Worm (Caenorhabditis elegans) whole organism, young adult: ENCODE data around the gene nmgp-1.

Experiments used
- B0035.1 ChIP-seq: sonication (generic microtip); optimal IDR thresholded peaks from 2 replicates; lab custom pipeline; 2016; ENCODE audit warnings: missing genetic modification characterization, mild to moderate bottlenecking, missing compliant biosample characterization, missing genotype, missing genetic modification reagents
- C06A6.2 ChIP-seq: fragments of 200-800 bp; sonication (Bioruptor generic); conservative IDR thresholded peaks from 2 replicates; pipeline ENCODE4 v1.3.6; 2022; ENCODE audit warnings: missing genetic modification characterization, missing compliant biosample characterization
- Y53G8AR.9 ChIP-seq: fragments of 200-800 bp; sonication (Bioruptor generic); conservative IDR thresholded peaks from 2 replicates; pipeline ENCODE4 v1.3.6; 2022; ENCODE audit warnings: missing genetic modification reagents, missing genetic modification characterization, missing compliant biosample characterization
- Y56A3A.18 ChIP-seq: fragments of 200-800 bp; sonication (Bioruptor generic); IDR thresholded peaks from 2 replicates; pipeline ENCODE4 v1.3.6; 2022; ENCODE audit warnings: missing genetic modification reagents, missing genetic modification characterization, missing compliant biosample characterization
- athp-1 ChIP-seq: sonication (generic microtip); optimal IDR thresholded peaks from 2 replicates; lab custom pipeline; 2017; ENCODE audit warnings: mild to moderate bottlenecking, missing genetic modification characterization, missing compliant biosample characterization
- attf-3 ChIP-seq: fragments of 200-800 bp; sonication (Bioruptor generic); conservative IDR thresholded peaks from 2 replicates; pipeline ENCODE4 v1.3.6; 2022; ENCODE audit warnings: missing genetic modification reagents, missing genetic modification characterization, missing compliant biosample characterization
- cebp-1 ChIP-seq, 2 experiments: fragments of 200-800 bp in 1 of 2; sonication (Bioruptor generic) in 1 of 2; sonication (generic microtip) in 1 of 2; IDR thresholded peaks in 1 of 2; optimal IDR thresholded peaks in 1 of 2; 2 replicates each; pipeline versions ENCODE4 v1.3.6 to Lab custom; 2017 to 2022; ENCODE audit warnings: missing compliant biosample characterization in 2 of 2, missing genetic modification characterization in 2 of 2, mild to moderate bottlenecking in 1 of 2, missing genetic modification reagents in 1 of 2, moderate library complexity in 1 of 2
- cebp-2 ChIP-seq: fragments of 200-800 bp; sonication (Bioruptor generic); IDR thresholded peaks from 2 replicates; pipeline ENCODE4 v1.3.6; 2022; ENCODE audit warnings: missing genetic modification characterization, missing compliant biosample characterization
- ceh-100 ChIP-seq: fragments of 200-800 bp; sonication (Bioruptor generic); IDR thresholded peaks from 2 replicates; pipeline ENCODE4 v1.3.6; 2022; ENCODE audit warnings: missing genetic modification reagents, missing genetic modification characterization, missing compliant biosample characterization
- ceh-27 ChIP-seq: fragments of 200-800 bp; sonication (Bioruptor generic); optimal IDR thresholded peaks from 2 replicates; lab custom pipeline; 2018; ENCODE audit warnings: mild to moderate bottlenecking, missing genetic modification characterization, moderate library complexity, missing compliant biosample characterization
- ceh-58 ChIP-seq: fragments of 200-800 bp; sonication (Bioruptor generic); IDR thresholded peaks from 2 replicates; pipeline ENCODE4 v1.3.6; 2022; ENCODE audit warnings: missing genetic modification characterization, missing compliant biosample characterization
- ceh-79 ChIP-seq: sonication (generic microtip); optimal IDR thresholded peaks from 2 replicates; lab custom pipeline; 2017; ENCODE audit warnings: mild to moderate bottlenecking, missing genetic modification characterization, missing compliant biosample characterization
- egl-18 ChIP-seq: fragments of 200-800 bp; sonication (Bioruptor generic); IDR thresholded peaks from 2 replicates; pipeline ENCODE4 v1.3.6; 2022; ENCODE audit warnings: missing genetic modification reagents, missing genetic modification characterization, missing compliant biosample characterization
- ekl-4 ChIP-seq: fragments of 200-800 bp; sonication (Bioruptor generic); IDR thresholded peaks from 2 replicates; pipeline ENCODE4 v1.3.6; 2022; ENCODE audit warnings: missing genetic modification reagents, missing genetic modification characterization, missing compliant biosample characterization
- fkh-3 ChIP-seq: sonication (generic microtip); optimal IDR thresholded peaks from 2 replicates; lab custom pipeline; 2016; ENCODE audit warnings: mild to moderate bottlenecking, missing genetic modification characterization, missing compliant biosample characterization
- hlh-26 ChIP-seq: fragments of 200-800 bp; sonication (Bioruptor generic); conservative IDR thresholded peaks from 2 replicates; pipeline ENCODE4 v1.3.6; 2022; ENCODE audit warnings: missing genetic modification reagents, missing genetic modification characterization, missing compliant biosample characterization
- let-526 ChIP-seq: fragments of 200-800 bp; sonication (Bioruptor generic); IDR thresholded peaks from 2 replicates; pipeline ENCODE4 v1.3.6; 2022; ENCODE audit warnings: missing genetic modification reagents, missing genetic modification characterization, missing compliant biosample characterization
- lin-40 ChIP-seq: sonication (generic microtip); optimal IDR thresholded peaks from 2 replicates; lab custom pipeline; 2016; ENCODE audit warnings: missing genetic modification characterization, mild to moderate bottlenecking, missing compliant biosample characterization, missing genotype, missing genetic modification reagents
- lir-1 ChIP-seq: fragments of 200-800 bp; sonication (Bioruptor generic); conservative IDR thresholded peaks from 2 replicates; pipeline ENCODE4 v1.3.6; 2022; ENCODE audit warnings: missing genetic modification reagents, missing genetic modification characterization, missing compliant biosample characterization
- madf-3 ChIP-seq: fragments of 200-800 bp; sonication (Bioruptor generic); IDR thresholded peaks from 2 replicates; pipeline ENCODE4 v1.3.6; 2022; ENCODE audit warnings: missing genetic modification reagents, missing genetic modification characterization, missing compliant biosample characterization
- madf-8 ChIP-seq: fragments of 200-800 bp; sonication (Bioruptor generic); conservative IDR thresholded peaks from 2 replicates; pipeline ENCODE4 v1.3.6; 2022; ENCODE audit warnings: missing genetic modification reagents, missing genetic modification characterization, missing compliant biosample characterization
- mel-28 ChIP-seq: sonication (generic microtip); optimal IDR thresholded peaks from 2 replicates; lab custom pipeline; 2016; ENCODE audit warnings: borderline replicate concordance, mild to moderate bottlenecking, missing genetic modification characterization, missing compliant biosample characterization
- nhr-120 ChIP-seq: fragments of 200-800 bp; sonication (Bioruptor generic); IDR thresholded peaks from 2 replicates; pipeline ENCODE4 v1.3.6; 2022; ENCODE audit warnings: missing genetic modification characterization, missing compliant biosample characterization
- nhr-80 ChIP-seq: sonication (generic microtip); optimal IDR thresholded peaks from 2 replicates; lab custom pipeline; 2016; ENCODE audit warnings: missing genetic modification characterization, missing compliant biosample characterization
- pbrm-1 ChIP-seq: fragments of 200-800 bp; sonication (Bioruptor generic); IDR thresholded peaks from 2 replicates; pipeline ENCODE4 v1.3.6; 2022; ENCODE audit warnings: missing genetic modification reagents, missing genetic modification characterization, missing compliant biosample characterization
- rcor-1 ChIP-seq: fragments of 200-800 bp; sonication (Bioruptor generic); IDR thresholded peaks from 2 replicates; pipeline ENCODE4 v1.3.6; 2022; ENCODE audit warnings: missing genetic modification reagents, missing genetic modification characterization, missing compliant biosample characterization
- rpc-1 ChIP-seq, 2 experiments: fragments of 150-350 bp in 1 of 2; sonication (generic microtip) in 1 of 2; optimal IDR thresholded peaks; 2 replicates each; lab custom pipeline; 2014 to 2018; ENCODE audit warnings: missing biosample characterization in 1 of 2, missing genetic modification characterization in 1 of 2, missing genetic modification reagents in 1 of 2, missing genotype in 1 of 2
- sea-2 ChIP-seq: fragments of 200-800 bp; sonication (Bioruptor generic); IDR thresholded peaks from 2 replicates; pipeline ENCODE4 v1.3.6; 2022; ENCODE audit warnings: missing genetic modification characterization, missing compliant biosample characterization
- snpc-3.4 ChIP-seq: sonication (generic microtip); optimal IDR thresholded peaks from 2 replicates; lab custom pipeline; 2017; ENCODE audit warnings: missing genetic modification characterization, mild to moderate bottlenecking, missing compliant biosample characterization, antibody characterized with exemption, moderate library complexity, missing genotype, missing genetic modification reagents
- somi-1 ChIP-seq: fragments of 200-800 bp; sonication (Bioruptor generic); optimal IDR thresholded peaks from 2 replicates; lab custom pipeline; 2018; ENCODE audit warnings: mild to moderate bottlenecking, missing genetic modification characterization, missing compliant biosample characterization
- tbx-9 ChIP-seq: sonication (generic microtip); optimal IDR thresholded peaks from 2 replicates; lab custom pipeline; 2016; ENCODE audit warnings: borderline replicate concordance, missing genetic modification characterization, inconsistent platforms, missing compliant biosample characterization
- unc-62 ChIP-seq: fragments of 150-350 bp; optimal IDR thresholded peaks from 2 replicates; lab custom pipeline; 2014; ENCODE audit warnings: missing biosample characterization, missing genetic modification reagents, missing genetic modification characterization
- ztf-6 ChIP-seq: fragments of 200-800 bp; sonication (Bioruptor generic); IDR thresholded peaks from 2 replicates; pipeline ENCODE4 v1.3.6; 2022; ENCODE audit warnings: missing genetic modification reagents, missing genetic modification characterization, missing compliant biosample characterization

Gene nmgp-1

ce11 chrII:6262222-6262621 lies 1.6 kb downstream of the nmgp-1 start, which contains the start of gene F13H8.12:
TSS of gene F13H8.12 (plus strand) at chrII:6262522.
- TF ChIP-seq lin-40 (tag; lab: Kevin White, UChicago) (no peak), somi-1 (no peak), attf-3 (no peak), rpc-1 (optimal IDR thresholded peaks at IDR 0.05; lab: Kevin White, UChicago) (no peak), rpc-1 (tag; optimal IDR thresholded peaks at IDR 0.05; lab: Kevin White, UChicago) (no peak), snpc-3.4 (tag; lab: Kevin White, UChicago) (no peak), ceh-58 (no peak), ceh-79 (tag; lab: Kevin White, UChicago) (no peak), ceh-27 (GFP tag; lab: Kevin White, UChicago) (no peak), nhr-80 (tag; lab: Kevin White, UChicago) (no peak), nhr-120 (GFP tag; lab: Robert Waterston, UW) (no peak), B0035.1 (tag; lab: Kevin White, UChicago) (no peak), unc-62 (no peak), let-526 (GFP tag; lab: Robert Waterston, UW) (no peak), cebp-1 (GFP tag; IDR thresholded peaks at IDR 0.05; lab: Robert Waterston, UW) (no peak), cebp-1 (tag; optimal IDR thresholded peaks at IDR 0.05; lab: Kevin White, UChicago) (no peak), madf-8 (GFP tag; lab: Robert Waterston, UW) (no peak), lir-1 (GFP tag; lab: Robert Waterston, UW) (no peak), Y56A3A.18 (GFP tag; lab: Robert Waterston, UW) (no peak), mel-28 (tag; lab: Kevin White, UChicago) (no peak), C06A6.2 (GFP tag; lab: Robert Waterston, UW) (no peak)

ce11 chrII:6263685-6264084 lies 3.0 kb downstream of the nmgp-1 start, which contains the start of gene F13H8.3:
TSS of gene F13H8.3 (plus strand) at chrII:6263985.
- TF ChIP-seq ztf-6 (GFP tag; lab: Robert Waterston, UW) = no peak
- no peak for TF ChIP-seq athp-1 (tag; lab: Kevin White, UChicago)

- no peak for TF ChIP-seq tbx-9 (tag; lab: Kevin White, UChicago)
- no peak for TF ChIP-seq rcor-1
- no peak for TF ChIP-seq ceh-100 (GFP tag; lab: Robert Waterston, UW)
- no peak for TF ChIP-seq egl-18 (GFP tag; lab: Robert Waterston, UW)
- TF ChIP-seq cebp-2 = no peak
- TF ChIP-seq sea-2 (GFP tag; lab: Robert Waterston, UW) = no peak
- TF ChIP-seq nhr-80 (tag; lab: Kevin White, UChicago) = no peak
- no peak for TF ChIP-seq Y56A3A.18 (GFP tag; lab: Robert Waterston, UW)
- TF ChIP-seq C06A6.2 (GFP tag; lab: Robert Waterston, UW) = no peak
- TF ChIP-seq pbrm-1 (GFP tag; lab: Robert Waterston, UW) = no peak
- no peak for TF ChIP-seq hlh-26 (GFP tag; lab: Robert Waterston, UW)
- no peak for TF ChIP-seq fkh-3 (tag; lab: Kevin White, UChicago)
- no peak for TF ChIP-seq ceh-79 (tag; lab: Kevin White, UChicago)
- no peak for TF ChIP-seq ekl-4 (GFP tag; lab: Robert Waterston, UW)
- no peak for TF ChIP-seq Y53G8AR.9 (GFP tag; lab: Robert Waterston, UW)
- TF ChIP-seq madf-3 (GFP tag; lab: Robert Waterston, UW) = no peak
- TF ChIP-seq, all 124 proteins: peak for 0
Observed at ce11 chrII:6267983-6268382, 7.3 kb downstream of the nmgp-1 start, which contains the start of gene F13H8.8. TSS of gene F13H8.8 (minus strand) at chrII:6268083.
